Worm (Caenorhabditis elegans) whole organism, early embryonic: ENCODE measurements around the gene gpa-11.

Source experiments
- F13C5.2 ChIP-seq: sonication (generic microtip); optimal IDR thresholded peaks from 2 replicates; lab custom pipeline; 2017; ENCODE audit warnings: mild to moderate bottlenecking, missing genetic modification characterization, inconsistent platforms, missing compliant biosample characterization
- aly-1 ChIP-seq: sonication (generic microtip); optimal IDR thresholded peaks from 2 replicates; lab custom pipeline; 2016; ENCODE audit warnings: missing genetic modification characterization, missing compliant biosample characterization
- ama-1 ChIP-seq: fragments of 150-350 bp; optimal IDR thresholded peaks from 2 replicates; lab custom pipeline; 2014
- ceh-36 ChIP-seq: sonication (generic microtip); optimal IDR thresholded peaks from 2 replicates; lab custom pipeline; 2016; ENCODE audit warnings: missing genetic modification characterization, inconsistent platforms, missing compliant biosample characterization
- hmbx-1 ChIP-seq: sonication (generic microtip); optimal IDR thresholded peaks from 2 replicates; lab custom pipeline; 2016; ENCODE audit warnings: mild to moderate bottlenecking, missing genetic modification characterization, missing compliant biosample characterization
- hmg-4 ChIP-seq: fragments of 200-800 bp; sonication (Bioruptor generic); optimal IDR thresholded peaks from 2 replicates; lab custom pipeline; 2018; ENCODE audit warnings: mild to moderate bottlenecking, missing genetic modification characterization, missing compliant biosample characterization
- pes-1 ChIP-seq: fragments of 200-800 bp; sonication (Bioruptor generic); IDR thresholded peaks from 2 replicates; pipeline ENCODE4 v1.3.6; 2022; ENCODE audit warnings: missing genetic modification reagents, missing genetic modification characterization, missing compliant biosample characterization
- tbx-11 ChIP-seq: fragments of 200-800 bp; sonication (Bioruptor generic); IDR thresholded peaks from 2 replicates; pipeline ENCODE4 v1.3.6; 2022; ENCODE audit warnings: missing genetic modification characterization, missing compliant biosample characterization
- tbx-37 ChIP-seq: fragments of 200-800 bp; sonication (Bioruptor generic); conservative IDR thresholded peaks from 2 replicates; pipeline ENCODE4 v1.3.6; 2022; ENCODE audit warnings: missing genetic modification reagents, missing genetic modification characterization, missing compliant biosample characterization

DNA sequence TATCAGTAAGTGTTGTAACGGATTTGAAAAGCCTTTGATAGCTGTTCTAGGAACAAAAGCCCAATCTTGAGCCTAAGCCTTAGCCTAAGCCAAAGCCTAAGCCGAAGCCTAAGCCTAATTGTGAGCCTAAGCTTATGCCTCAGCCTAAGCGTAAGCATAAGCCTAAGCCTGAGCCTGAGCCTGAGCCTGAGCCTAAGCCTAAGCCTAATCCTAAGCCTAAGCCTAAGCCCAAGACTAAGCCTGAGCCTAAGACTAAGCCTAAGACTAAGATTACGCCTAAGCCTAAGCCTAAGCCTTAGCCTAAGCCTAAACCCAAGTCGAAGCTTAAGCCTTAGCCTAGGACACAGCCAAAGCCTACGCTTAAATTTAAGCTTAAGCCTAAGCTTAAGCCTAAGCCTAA, 30.6 kb downstream of the gpa-11 start:
- no peak for TF ChIP-seq ama-1
- TF ChIP-seq hmg-4 (GFP tag; lab: Kevin White, UChicago), result no peak
- no peak for TF ChIP-seq pes-1
- TF ChIP-seq F13C5.2 (tag; lab: Kevin White, UChicago), result no peak
- no peak for TF ChIP-seq tbx-11 (GFP tag; lab: Robert Waterston, UW)
- TF ChIP-seq aly-1 (tag; lab: Kevin White, UChicago), result no peak
- TF ChIP-seq hmbx-1, result no peak
- no peak for TF ChIP-seq tbx-37
- peak; percentile 93 for TF ChIP-seq ceh-36 (tag; lab: Kevin White, UChicago)
